Worm (Caenorhabditis elegans): Measurements from ENCODE around the gene Y105C5B.1413.

DNA sequence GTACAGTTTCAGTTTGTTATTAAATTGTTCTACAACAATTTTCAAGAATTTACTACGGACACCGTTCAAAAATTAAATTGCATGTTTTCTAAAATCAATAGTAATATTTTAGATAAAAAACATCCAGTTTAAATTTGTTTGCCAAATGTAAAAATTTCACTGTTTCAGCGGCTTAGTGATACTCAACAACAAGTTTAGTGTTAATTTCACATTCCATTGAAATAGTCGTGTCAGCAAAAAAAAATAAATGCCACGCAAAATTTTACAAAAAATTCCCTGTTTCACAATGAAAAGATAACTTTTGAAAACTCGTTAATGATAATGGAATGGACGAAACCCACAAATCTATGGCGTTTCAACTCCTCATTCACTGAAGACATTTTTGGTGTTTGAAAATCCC is 31.7 kb upstream of the Y105C5B.1413 start:
- TF ChIP-seq lin-13 (tag; optimal IDR thresholded peaks at IDR 0.05) (no peak), snpc-4 (tag; optimal IDR thresholded peaks at IDR 0.05) (no peak), nhr-12 (tag; optimal IDR thresholded peaks at IDR 0.05) (no peak), nhr-76 (tag; optimal IDR thresholded peaks at IDR 0.05) (no peak)
